Fruit fly (Drosophila melanogaster) whole organism, prepupa: ENCODE data around the gene Gr98b.

ENCODE experiments used
- CG11902 ChIP-seq: fragments of 200-800 bp; sonication (Bioruptor generic); optimal IDR thresholded peaks from 3 replicates; lab custom pipeline; 2016; ENCODE audit warnings: missing biosample characterization, missing genetic modification characterization
- CG15336 ChIP-seq: fragments of 200-800 bp; sonication (Bioruptor generic); IDR thresholded peaks from 2 replicates; pipeline ENCODE4 v1.3.6; 2022; ENCODE audit warnings: missing biosample characterization, missing genetic modification characterization
- CG6854 ChIP-seq: fragments of 200-800 bp; sonication (Bioruptor generic); optimal IDR thresholded peaks from 2 replicates; lab custom pipeline; 2017; ENCODE audit warnings: missing biosample characterization, mild to moderate bottlenecking, missing genetic modification characterization
- CG7368 ChIP-seq: fragments of 200-800 bp; sonication (Bioruptor generic); optimal IDR thresholded peaks from 3 replicates; lab custom pipeline; 2016; ENCODE audit warnings: missing biosample characterization, missing genetic modification characterization
- Hr39 ChIP-seq: fragments of 200-800 bp; sonication (Bioruptor generic); optimal IDR thresholded peaks from 2 replicates; lab custom pipeline; 2016; ENCODE audit warnings: missing biosample characterization, missing genetic modification characterization
- Sox14 ChIP-seq: fragments of 200-800 bp; sonication (Bioruptor generic); optimal IDR thresholded peaks from 3 replicates; lab custom pipeline; 2016; ENCODE audit warnings: missing biosample characterization, missing genetic modification characterization
- esn ChIP-seq: fragments of 200-800 bp; sonication (Bioruptor generic); optimal IDR thresholded peaks from 2 replicates; lab custom pipeline; 2016; ENCODE audit warnings: missing biosample characterization, mild to moderate bottlenecking, missing genetic modification characterization, moderate library complexity

dm6 chr3R:27561114-27561513, 18.8 kb downstream of the Gr98b start, which contains the start of gene CG5646:
- TF ChIP-seq Hr39 (no peak), CG7368 (GFP tag; lab: Kevin White, UChicago) (no peak), Sox14 (GFP tag; lab: Kevin White, UChicago) (no peak), CG6854 (GFP tag; lab: Kevin White, UChicago) (no peak), esn (no peak), CG11902 (GFP tag; lab: Kevin White, UChicago) (no peak), CG15336 (GFP tag; lab: Robert Waterston, UW) (no peak)
